Fruit fly (Drosophila melanogaster) whole organism: Measurements from ENCODE around the gene Eh.

Source experiments
- CG8478 ChIP-seq: fragments of >200 bp; optimal IDR thresholded peaks from 2 replicates; lab custom pipeline; 2018; ENCODE audit warnings: inconsistent platforms
- Dll ChIP-seq: fragments of >200 bp; optimal IDR thresholded peaks from 2 replicates; lab custom pipeline; 2017
- EcR ChIP-seq, 2 experiments: fragments of >200 bp; optimal IDR thresholded peaks; 2 replicates each; lab custom pipeline; 2017; ENCODE audit warnings: missing biosample characterization in 2 of 2, missing genetic modification characterization in 2 of 2, missing genetic modification reagents in 2 of 2
- pan ChIP-seq: fragments of >200 bp; optimal IDR thresholded peaks from 2 replicates; lab custom pipeline; 2017
- psq ChIP-seq: fragments of >200 bp; optimal IDR thresholded peaks from 2 replicates; lab custom pipeline; 2017
- usp ChIP-seq: fragments of >200 bp; optimal IDR thresholded peaks from 2 replicates; lab custom pipeline; 2017; ENCODE audit warnings: missing biosample characterization, missing genetic modification characterization, mixed read lengths

Gene Eh

dm6 chr3R:17405009-17405408 lies 43.6 kb downstream of the Eh start, which contains the start of gene CG42823:
TSS of gene CG42823 (minus strand) at chr3R:17405109.
- TF ChIP-seq usp (GFP tag; lab: Kevin White, UChicago) (no peak), CG8478 (lab: Kevin White, UChicago) (no peak), pan (lab: Kevin White, UChicago) (no peak), Dll (lab: Kevin White, UChicago) (no peak), psq (no peak), EcR (GFP tag; optimal IDR thresholded peaks at IDR 0.05; lab: Kevin White, UChicago) (no peak)

dm6 chr3R:17404155-17404554 lies 44.5 kb downstream of the Eh start:
- no peak for TF ChIP-seq CG8478 (lab: Kevin White, UChicago)
- no peak for TF ChIP-seq Dll (lab: Kevin White, UChicago)
- no peak for TF ChIP-seq EcR (GFP tag; optimal IDR thresholded peaks at IDR 0.05; lab: Kevin White, UChicago)
- TF ChIP-seq pan (lab: Kevin White, UChicago), result no peak
- TF ChIP-seq psq, result no peak
- TF ChIP-seq usp (GFP tag; lab: Kevin White, UChicago), result no peak

DNA sequence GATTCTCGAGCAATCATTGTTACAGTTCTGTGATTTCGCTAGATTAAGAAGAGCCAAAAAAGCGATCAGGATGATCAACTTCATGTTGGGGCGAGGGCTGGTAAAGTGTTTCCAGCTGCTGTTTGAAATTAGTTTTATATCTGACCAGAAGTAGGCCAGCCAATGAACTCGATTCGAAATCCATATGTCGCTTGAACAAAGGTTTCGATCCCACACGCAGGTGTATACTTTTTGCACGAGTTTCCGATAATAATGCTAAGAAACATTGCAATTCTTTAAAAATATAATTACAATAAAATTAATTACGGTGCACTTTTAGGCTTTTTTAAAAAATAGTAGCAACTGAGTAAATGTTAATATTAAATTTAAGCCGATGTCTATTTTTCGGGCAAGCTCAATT lies 45.0 kb downstream of the Eh start, which contains the start of gene CG34280:
Gene CG34280 (minus strand): TSS at position 101 of the 400 bp plus-strand sequence.
- TF ChIP-seq Dll (lab: Kevin White, UChicago), result no peak
- TF ChIP-seq CG8478 (lab: Kevin White, UChicago), result no peak
- no peak for TF ChIP-seq pan (lab: Kevin White, UChicago)
- no peak for TF ChIP-seq psq
- no peak for TF ChIP-seq EcR (GFP tag; optimal IDR thresholded peaks at IDR 0.05; lab: Kevin White, UChicago)
- TF ChIP-seq usp (GFP tag; lab: Kevin White, UChicago), result no peak

dm6 chr3R:17403188-17403587 lies 45.5 kb downstream of the Eh start, which contains the start of gene CG34279:
TSS of gene CG34279 (minus strand) at chr3R:17403288.
- no peak for TF ChIP-seq pan (lab: Kevin White, UChicago)
- TF ChIP-seq EcR (GFP tag; optimal IDR thresholded peaks at IDR 0.05; lab: Kevin White, UChicago), result no peak
- TF ChIP-seq CG8478 (lab: Kevin White, UChicago), result no peak
- TF ChIP-seq usp (GFP tag; lab: Kevin White, UChicago), result no peak
- TF ChIP-seq psq, result no peak
- TF ChIP-seq Dll (lab: Kevin White, UChicago), result no peak

dm6 chr3R:17402434-17402833 lies 46.2 kb downstream of the Eh start, which contains the start of gene Sur-8:
TSS of gene Sur-8 (minus strand) at chr3R:17402515.
- TF ChIP-seq EcR (GFP tag; optimal IDR thresholded peaks at IDR 0.05; lab: Kevin White, UChicago) (no peak), Dll (lab: Kevin White, UChicago) (no peak), psq (no peak), CG8478 (lab: Kevin White, UChicago) (no peak), usp (GFP tag; lab: Kevin White, UChicago) (no peak), pan (lab: Kevin White, UChicago) (no peak)

DNA sequence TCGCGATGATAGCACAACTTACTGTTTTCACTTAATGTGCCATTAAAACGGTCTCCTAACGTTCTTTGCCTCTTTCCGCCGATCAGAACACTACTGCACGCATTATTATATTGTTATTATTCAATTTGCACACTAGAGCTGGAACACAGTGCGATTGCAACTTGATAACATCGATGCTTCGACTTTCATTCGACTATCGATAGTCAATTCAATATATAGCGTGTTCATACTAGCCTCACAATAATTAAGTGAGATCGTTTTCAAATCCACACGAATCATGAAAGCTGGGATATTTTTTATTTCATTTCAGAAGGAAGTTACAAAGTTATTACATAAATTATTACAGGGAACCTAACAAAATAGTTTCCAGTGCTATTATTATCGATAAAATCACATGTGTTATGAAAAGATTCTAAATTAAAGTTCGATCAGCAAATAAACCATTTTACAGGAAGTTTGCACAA lies 47.3 kb downstream of the Eh start:
- TF ChIP-seq usp (GFP tag; lab: Kevin White, UChicago) (no peak), pan (lab: Kevin White, UChicago) (no peak), Dll (lab: Kevin White, UChicago) (no peak)

dm6 chr3R:17400675-17401118 lies 48.0 kb downstream of the Eh start:
- TF ChIP-seq CG8478 (lab: Kevin White, UChicago), result no peak

DNA sequence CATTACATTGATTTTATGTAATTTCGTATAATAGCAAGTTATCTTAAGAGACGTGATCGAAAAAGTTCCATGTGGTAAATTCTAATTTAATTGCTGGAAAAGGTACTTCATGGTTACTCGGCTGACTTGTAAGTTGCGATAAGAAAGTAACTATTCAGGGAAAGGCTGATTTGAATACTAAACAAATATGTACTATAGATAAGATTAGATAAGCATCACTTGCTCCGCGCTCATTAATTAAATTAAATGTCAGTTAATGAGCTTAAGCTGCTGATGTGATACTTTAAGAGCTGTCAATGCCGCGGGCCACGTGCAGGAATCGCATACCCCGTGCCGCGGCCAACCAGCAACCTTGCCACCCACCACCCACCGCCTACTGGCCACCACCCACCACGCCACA lies 48.6 kb downstream of the Eh start:
- TF ChIP-seq CG8478 (lab: Kevin White, UChicago) (no peak), usp (GFP tag; lab: Kevin White, UChicago) (no peak), pan (lab: Kevin White, UChicago) (no peak), EcR (GFP tag; optimal IDR thresholded peaks at IDR 0.05; lab: Kevin White, UChicago) (no peak), psq (no peak), Dll (lab: Kevin White, UChicago) (no peak)
